Worm (Caenorhabditis elegans) whole organism, L1 larva: ENCODE measurements around the gene Y75B12B.3.

ENCODE experiments used
- aha-1 ChIP-seq: fragments of 150-350 bp; optimal IDR thresholded peaks from 2 replicates; lab custom pipeline; 2014; ENCODE audit warnings: missing biosample characterization, missing genetic modification characterization
- fkh-8 ChIP-seq: sonication (generic microtip); optimal IDR thresholded peaks from 2 replicates; lab custom pipeline; 2016; ENCODE audit warnings: mild to moderate bottlenecking, missing genetic modification characterization, missing compliant biosample characterization
- fos-1 ChIP-seq: fragments of 150-350 bp; optimal IDR thresholded peaks from 2 replicates; lab custom pipeline; 2014; ENCODE audit warnings: missing biosample characterization, missing genetic modification characterization
- lsy-2 ChIP-seq, 2 experiments: fragments of 150-350 bp; optimal IDR thresholded peaks; 2 replicates each; lab custom pipeline; 2014; ENCODE audit warnings: missing biosample characterization in 2 of 2, missing genetic modification characterization in 2 of 2
- nhr-11 ChIP-seq: fragments of 150-350 bp; optimal IDR thresholded peaks from 2 replicates; lab custom pipeline; 2014; ENCODE audit warnings: missing biosample characterization, missing genetic modification characterization
- snpc-4 ChIP-seq: fragments of 150-350 bp; optimal IDR thresholded peaks from 2 replicates; lab custom pipeline; 2014; ENCODE audit warnings: missing biosample characterization, missing genetic modification characterization
- vab-15 ChIP-seq: sonication (generic microtip); optimal IDR thresholded peaks from 2 replicates; lab custom pipeline; 2017; ENCODE audit warnings: missing genotype, mild to moderate bottlenecking, missing genetic modification characterization, missing compliant biosample characterization

- TF ChIP-seq fkh-8 (tag; lab: Kevin White, UChicago), result no peak
- no peak for TF ChIP-seq aha-1 (tag; lab: Kevin White, UChicago)
- no peak for TF ChIP-seq vab-15
- TF ChIP-seq nhr-11 (tag; lab: Kevin White, UChicago), result no peak
- no peak for TF ChIP-seq fos-1 (tag; lab: Kevin White, UChicago)
- no peak for TF ChIP-seq snpc-4 (tag; lab: Kevin White, UChicago)
- no peak for TF ChIP-seq lsy-2 (tag; optimal IDR thresholded peaks at IDR 0.05; lab: Kevin White, UChicago)
Measured at ce11 chrV:15199768-15200167, 13.7 kb upstream of the Y75B12B.3 start, which contains the start of gene Y75B12B.10.
